Worm (Caenorhabditis elegans): ENCODE results near the gene C08H9.18.

DNA sequence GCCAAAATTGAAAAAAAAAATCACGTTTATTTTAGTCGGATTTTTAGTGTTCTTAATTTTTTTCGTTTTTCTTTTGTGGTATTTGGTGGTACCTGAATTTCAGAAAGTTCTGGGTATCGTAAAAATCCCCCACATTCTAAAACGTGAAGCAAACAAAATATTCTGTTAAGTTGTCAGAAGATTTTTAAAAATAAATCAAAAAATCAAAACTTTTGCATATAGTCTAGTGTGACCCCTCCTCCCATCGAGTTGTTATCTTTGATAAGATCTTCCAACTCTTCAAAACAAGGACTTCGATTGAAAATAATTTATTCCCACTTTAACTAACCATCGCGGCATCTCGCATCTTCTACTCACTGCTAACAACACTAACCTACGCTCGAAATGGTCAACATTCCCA is 32.9 kb downstream of the C08H9.18 start, which contains the start of gene ZK938.1:
- TF ChIP-seq unc-62 (GFP tag; optimal IDR thresholded peaks at IDR 0.05) = no peak
- no peak for TF ChIP-seq ztf-11 (tag; optimal IDR thresholded peaks at IDR 0.05)
